Worm (Caenorhabditis elegans): Measurements from ENCODE around the gene F17H10.1.

Gene F17H10.1

DNA sequence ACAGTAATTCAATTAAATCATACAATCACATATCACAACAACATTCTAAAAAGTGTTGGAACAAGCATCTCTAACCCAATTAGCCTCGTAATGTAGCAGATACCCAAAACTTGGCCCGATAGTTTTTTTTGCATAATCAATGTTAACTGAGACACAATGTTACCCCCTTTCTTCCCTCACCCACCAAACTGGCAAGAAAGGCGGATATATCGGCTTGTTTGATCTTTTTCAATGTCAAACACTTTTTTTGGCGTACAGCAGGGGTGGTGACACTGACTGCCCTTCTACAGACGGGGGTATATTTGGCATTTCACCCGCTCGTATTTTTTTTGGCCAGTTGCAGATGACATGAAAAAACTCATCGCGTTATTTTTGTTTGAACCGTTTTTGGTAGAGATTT is 5.0 kb downstream of the F17H10.1 start:
- no peak for TF ChIP-seq madf-8 (GFP tag; conservative IDR thresholded peaks at IDR 0.05)
- no peak for TF ChIP-seq dpff-1 (tag; optimal IDR thresholded peaks at IDR 0.05)
- no peak for TF ChIP-seq pbrm-1 (GFP tag; IDR thresholded peaks at IDR 0.05)
- TF ChIP-seq gei-17 (GFP tag; optimal IDR thresholded peaks at IDR 0.05), result no peak
- TF ChIP-seq pha-4 (tag; optimal IDR thresholded peaks at IDR 0.05), result no peak
- no peak for TF ChIP-seq Y67H2A.10 (GFP tag; conservative IDR thresholded peaks at IDR 0.05)
- no peak for TF ChIP-seq lsy-27 (tag; optimal IDR thresholded peaks at IDR 0.05; ENCODE audit: borderline replicate concordance, insufficient read depth)
- TF ChIP-seq hrde-1 (tag; optimal IDR thresholded peaks at IDR 0.05; ENCODE audit: borderline replicate concordance), result no peak
- TF ChIP-seq Y56A3A.18 (GFP tag; IDR thresholded peaks at IDR 0.05), result no peak
- no peak for TF ChIP-seq let-607 (tag; optimal IDR thresholded peaks at IDR 0.05)
- no peak for TF ChIP-seq zfh-2 (GFP tag; conservative IDR thresholded peaks at IDR 0.05)
- TF ChIP-seq nhr-179 (tag; optimal IDR thresholded peaks at IDR 0.05), result no peak
- TF ChIP-seq rpc-1 (optimal IDR thresholded peaks at IDR 0.05), result no peak
- TF ChIP-seq rpc-1 (tag; optimal IDR thresholded peaks at IDR 0.05), result no peak
- TF ChIP-seq tlf-1 (GFP tag; optimal IDR thresholded peaks at IDR 0.05), result no peak
- no peak for TF ChIP-seq ama-1 (optimal IDR thresholded peaks at IDR 0.05)
- no peak for TF ChIP-seq ama-1 (GFP tag; optimal IDR thresholded peaks at IDR 0.05)
- TF ChIP-seq mcd-1 (GFP tag; IDR thresholded peaks at IDR 0.05), result no peak
- TF ChIP-seq mes-4 (tag; optimal IDR thresholded peaks at IDR 0.05), result no peak
- no peak for TF ChIP-seq ekl-4 (GFP tag; IDR thresholded peaks at IDR 0.05)
- no peak for TF ChIP-seq attf-6 (GFP tag; IDR thresholded peaks at IDR 0.05)

- TF ChIP-seq lsl-1 (GFP tag; optimal IDR thresholded peaks at IDR 0.05), result no peak
- no peak for TF ChIP-seq Y56A3A.18 (GFP tag; IDR thresholded peaks at IDR 0.05)
- no peak for TF ChIP-seq Y53G8AR.9 (GFP tag; conservative IDR thresholded peaks at IDR 0.05)
- TF ChIP-seq rec-8 (tag; optimal IDR thresholded peaks at IDR 0.05), result no peak
- TF ChIP-seq nhr-90 (tag; optimal IDR thresholded peaks at IDR 0.05), result no peak
- TF ChIP-seq snpc-1.1 (tag; optimal IDR thresholded peaks at IDR 0.05; ENCODE audit: insufficient read depth), result no peak
- no peak for TF ChIP-seq sea-2 (GFP tag; IDR thresholded peaks at IDR 0.05)
- TF ChIP-seq atf-7 (tag; optimal IDR thresholded peaks at IDR 0.05), result no peak
- TF ChIP-seq let-607 (tag; optimal IDR thresholded peaks at IDR 0.05), result no peak
- TF ChIP-seq die-1 (tag; optimal IDR thresholded peaks at IDR 0.05), result no peak
- no peak for TF ChIP-seq attf-3 (GFP tag; conservative IDR thresholded peaks at IDR 0.05)
- no peak for TF ChIP-seq mcd-1 (GFP tag; IDR thresholded peaks at IDR 0.05)
- no peak for TF ChIP-seq egl-44 (GFP tag; IDR thresholded peaks at IDR 0.05)
- TF ChIP-seq ztf-22 (GFP tag; optimal IDR thresholded peaks at IDR 0.05), result no peak
- no peak for TF ChIP-seq lir-1 (GFP tag; conservative IDR thresholded peaks at IDR 0.05)
Measured at ce11 chrX:13112664-13113063, 7.6 kb downstream of the F17H10.1 start.

DNA sequence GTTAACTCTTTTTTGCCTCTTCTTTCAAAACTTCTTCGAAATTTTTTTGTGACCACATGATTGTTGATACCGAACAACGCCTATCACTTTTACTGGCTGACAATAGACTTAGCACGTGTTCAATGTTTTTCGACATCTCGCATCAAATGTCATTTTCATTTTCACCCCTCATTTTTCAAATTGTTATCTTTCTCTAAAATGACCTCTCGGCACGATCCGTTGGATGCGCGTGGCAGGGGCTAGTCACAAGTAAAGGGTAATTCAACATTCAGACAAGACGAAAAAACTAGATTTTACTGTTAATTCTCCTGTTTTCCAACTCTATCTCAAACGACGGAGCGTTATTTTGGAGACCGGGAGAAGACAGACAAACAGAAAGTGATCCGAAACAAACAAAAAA is 8.4 kb downstream of the F17H10.1 start, which contains the start of gene F17H10.2:
Gene F17H10.2, plus strand, starts transcription at position 316 of the 400 bp plus-strand sequence.
- peak; percentile 29 for TF ChIP-seq chd-7 (tag; optimal IDR thresholded peaks at IDR 0.05)
- TF ChIP-seq lin-26 (GFP tag; IDR thresholded peaks at IDR 0.05), result 0 out of 2 replicates have a peak, but pooled peaks have one; percentile 47
- TF ChIP-seq K11D2.4 (GFP tag; IDR thresholded peaks at IDR 0.05), result peak; percentile 24; the same call in 1 of the 2 replicates
- TF ChIP-seq D2030.7 (GFP tag; IDR thresholded peaks at IDR 0.05), result no peak
- peak; percentile 59 for TF ChIP-seq somi-1 (GFP tag; optimal IDR thresholded peaks at IDR 0.05)
- TF ChIP-seq let-526 (GFP tag; IDR thresholded peaks at IDR 0.05), result no peak
- TF ChIP-seq lin-40 (tag; optimal IDR thresholded peaks at IDR 0.05), result peak; percentile 20
- no peak for TF ChIP-seq cebp-1 (GFP tag; IDR thresholded peaks at IDR 0.05)
- peak; percentile 27 for TF ChIP-seq cebp-1 (tag; optimal IDR thresholded peaks at IDR 0.05)

Measured in whole organism, young adult.